Worm (Caenorhabditis elegans) whole organism, mixed stage, embryonic: ENCODE data around the gene nas-3.

Source experiments
- ceh-83 ChIP-seq: fragments of 200-800 bp; sonication (Bioruptor generic); optimal IDR thresholded peaks from 2 replicates; lab custom pipeline; 2018; ENCODE audit warnings: mild to moderate bottlenecking, missing genetic modification characterization, missing compliant biosample characterization
- drap-1 ChIP-seq: fragments of 200-800 bp; sonication (Bioruptor generic); optimal IDR thresholded peaks from 3 replicates; lab custom pipeline; 2018; ENCODE audit warnings: mild to moderate bottlenecking, missing genetic modification characterization, missing compliant biosample characterization
- mls-2 ChIP-seq: sonication (generic microtip); optimal IDR thresholded peaks from 2 replicates; lab custom pipeline; 2016; ENCODE audit warnings: mild to moderate bottlenecking, missing genetic modification characterization, moderate library complexity, missing compliant biosample characterization
- sem-2 ChIP-seq: fragments of 200-800 bp; sonication (Bioruptor generic); optimal IDR thresholded peaks from 2 replicates; lab custom pipeline; 2018; ENCODE audit warnings: mild to moderate bottlenecking, missing genetic modification characterization, missing compliant biosample characterization

Gene nas-3

DNA sequence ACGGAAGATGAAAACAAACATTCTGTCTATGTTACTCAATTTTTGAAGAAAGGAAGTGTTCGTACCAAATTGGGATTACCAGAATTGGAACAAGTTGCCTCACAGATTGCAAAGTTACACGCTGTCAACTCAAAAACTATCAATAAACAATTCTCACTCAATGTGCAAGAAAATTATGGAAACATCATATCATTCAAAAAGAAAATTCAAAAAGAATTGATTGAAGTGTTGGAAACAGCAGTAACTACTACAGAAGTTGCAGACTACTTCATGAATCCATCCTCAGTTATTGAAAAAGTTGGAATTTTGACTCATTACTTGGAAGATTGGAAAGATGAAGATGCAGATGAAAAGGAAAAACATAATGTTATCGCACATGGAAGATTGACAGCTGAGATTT is 50.0 kb downstream of the nas-3 start:
- TF ChIP-seq ceh-83 (GFP tag; lab: Kevin White, UChicago) (no peak), drap-1 (no peak), sem-2 (GFP tag; lab: Kevin White, UChicago) (no peak), mls-2 (tag; lab: Kevin White, UChicago) (no peak)
